Worm (Caenorhabditis elegans) whole organism, L1 larva: ENCODE results near the gene M88.4.

Source experiments
- C34B4.2 ChIP-seq: sonication (generic microtip); optimal IDR thresholded peaks from 2 replicates; lab custom pipeline; 2017; ENCODE audit warnings: mild to moderate bottlenecking, missing genetic modification characterization, missing compliant biosample characterization
- alr-1 ChIP-seq: fragments of 200-800 bp; sonication (Bioruptor generic); optimal IDR thresholded peaks from 2 replicates; lab custom pipeline; 2018; ENCODE audit warnings: borderline replicate concordance, mild to moderate bottlenecking, missing genetic modification characterization, missing compliant biosample characterization
- aly-2 ChIP-seq: fragments of 150-350 bp; optimal IDR thresholded peaks from 2 replicates; lab custom pipeline; 2014; ENCODE audit warnings: missing biosample characterization, missing genetic modification characterization
- blmp-1 ChIP-seq: fragments of 150-350 bp; optimal IDR thresholded peaks from 2 replicates; lab custom pipeline; 2014; ENCODE audit warnings: missing biosample characterization, missing genetic modification characterization
- ceh-63 ChIP-seq: fragments of 200-800 bp; sonication (Bioruptor generic); optimal IDR thresholded peaks from 2 replicates; lab custom pipeline; 2018; ENCODE audit warnings: mild to moderate bottlenecking, missing genetic modification characterization, missing compliant biosample characterization
- ceh-8 ChIP-seq: fragments of 200-800 bp; sonication (Bioruptor generic); optimal IDR thresholded peaks from 2 replicates; lab custom pipeline; 2018; ENCODE audit warnings: mild to moderate bottlenecking, missing genetic modification characterization, moderate library complexity, missing compliant biosample characterization
- ceh-82 ChIP-seq, 3 experiments: fragments of 150-350 bp in 1 of 3; sonication (generic microtip) in 2 of 3; optimal IDR thresholded peaks; 2 replicates each; lab custom pipeline; 2014 to 2017; ENCODE audit warnings: missing biosample characterization in 3 of 3, missing genetic modification characterization in 3 of 3
- ceh-88 ChIP-seq: fragments of 200-800 bp; sonication (Bioruptor generic); IDR thresholded peaks from 2 replicates; pipeline ENCODE4 v1.3.6; 2022; ENCODE audit warnings: missing genetic modification characterization, missing compliant biosample characterization
- ces-1 ChIP-seq: fragments of 150-350 bp; optimal IDR thresholded peaks from 2 replicates; lab custom pipeline; 2014; ENCODE audit warnings: missing biosample characterization, missing genetic modification reagents, missing genetic modification characterization
- dpl-1 ChIP-seq, 3 experiments: fragments of 150-350 bp in 2 of 3; sonication (generic microtip) in 1 of 3; optimal IDR thresholded peaks; 2 replicates each; lab custom pipeline; 2014 to 2017; ENCODE audit warnings: missing biosample characterization in 3 of 3, missing genetic modification characterization in 3 of 3, missing genetic modification reagents in 3 of 3
- efl-1 ChIP-seq, 4 experiments: fragments of 150-350 bp; optimal IDR thresholded peaks in 3 of 4; peaks in 1 of 4; 1 replicate in 1 of 4; 2 replicates in 3 of 4; lab custom pipeline; 2014; ENCODE audit warnings: missing biosample characterization in 2 of 4, missing genetic modification characterization in 2 of 4, missing genetic modification reagents in 2 of 4
- elt-2 ChIP-seq: sonication (generic microtip); optimal IDR thresholded peaks from 2 replicates; lab custom pipeline; 2016; ENCODE audit warnings: missing genetic modification characterization, mild to moderate bottlenecking, inconsistent platforms, missing compliant biosample characterization, missing genetic modification reagents
- fkh-10 ChIP-seq: sonication (generic microtip); optimal IDR thresholded peaks from 2 replicates; lab custom pipeline; 2017; ENCODE audit warnings: missing biosample characterization, missing genetic modification reagents, missing genetic modification characterization
- fkh-8 ChIP-seq: sonication (generic microtip); optimal IDR thresholded peaks from 2 replicates; lab custom pipeline; 2016; ENCODE audit warnings: mild to moderate bottlenecking, missing genetic modification characterization, missing compliant biosample characterization
- fos-1 ChIP-seq: fragments of 150-350 bp; optimal IDR thresholded peaks from 2 replicates; lab custom pipeline; 2014; ENCODE audit warnings: missing biosample characterization, missing genetic modification characterization
- grh-1 ChIP-seq: fragments of 200-800 bp; sonication (Bioruptor generic); IDR thresholded peaks from 2 replicates; pipeline ENCODE4 v1.3.6; 2022; ENCODE audit warnings: missing genetic modification reagents, missing genetic modification characterization, missing compliant biosample characterization
- hlh-4 ChIP-seq: sonication (generic microtip); optimal IDR thresholded peaks from 2 replicates; lab custom pipeline; 2016; ENCODE audit warnings: mild to moderate bottlenecking, missing genetic modification characterization, missing compliant biosample characterization
- irx-1 ChIP-seq: sonication (generic microtip); optimal IDR thresholded peaks from 2 replicates; lab custom pipeline; 2016; ENCODE audit warnings: missing genetic modification characterization, missing compliant biosample characterization
- isw-1 ChIP-seq: fragments of 200-800 bp; sonication (Bioruptor generic); IDR thresholded peaks from 2 replicates; pipeline ENCODE4 v1.3.6; 2022; ENCODE audit warnings: missing genetic modification characterization, missing compliant biosample characterization
- lin-13 ChIP-seq: fragments of 150-350 bp; optimal IDR thresholded peaks from 2 replicates; lab custom pipeline; 2014; ENCODE audit warnings: missing biosample characterization, missing genetic modification reagents, missing genetic modification characterization
- lin-14 ChIP-seq: fragments of 200-800 bp; sonication (Bioruptor generic); optimal IDR thresholded peaks from 2 replicates; lab custom pipeline; 2018; ENCODE audit warnings: mild to moderate bottlenecking, missing genetic modification characterization, moderate library complexity, missing compliant biosample characterization
- lin-15B ChIP-seq: fragments of 150-350 bp; sonication (generic microtip); optimal IDR thresholded peaks from 3 replicates; lab custom pipeline; 2014; ENCODE audit warnings: missing biosample characterization, missing genetic modification characterization
- lin-35 ChIP-seq, 2 experiments: fragments of 150-350 bp; optimal IDR thresholded peaks; 2 replicates each; lab custom pipeline; 2014; ENCODE audit warnings: missing biosample characterization in 2 of 2, missing genetic modification characterization in 2 of 2, missing genetic modification reagents in 2 of 2
- lsy-2 ChIP-seq, 2 experiments: fragments of 150-350 bp; optimal IDR thresholded peaks; 2 replicates each; lab custom pipeline; 2014; ENCODE audit warnings: missing biosample characterization in 2 of 2, missing genetic modification characterization in 2 of 2
- mdl-1 ChIP-seq, 2 experiments: fragments of 150-350 bp; optimal IDR thresholded peaks; 2 replicates each; lab custom pipeline; 2014 to 2017; ENCODE audit warnings: missing biosample characterization in 2 of 2, missing genetic modification characterization in 2 of 2, inconsistent platforms in 1 of 2
- mep-1 ChIP-seq: fragments of 150-350 bp; optimal IDR thresholded peaks from 2 replicates; lab custom pipeline; 2014; ENCODE audit warnings: missing biosample characterization, missing genetic modification characterization
- nhr-12 ChIP-seq: sonication (generic microtip); optimal IDR thresholded peaks from 2 replicates; lab custom pipeline; 2017; ENCODE audit warnings: missing biosample characterization, missing genetic modification characterization
- nhr-20 ChIP-seq: sonication (generic microtip); optimal IDR thresholded peaks from 2 replicates; lab custom pipeline; 2016; ENCODE audit warnings: mild to moderate bottlenecking, missing genetic modification characterization, missing compliant biosample characterization
- nhr-47 ChIP-seq: sonication (generic microtip); optimal IDR thresholded peaks from 2 replicates; lab custom pipeline; 2016; ENCODE audit warnings: mild to moderate bottlenecking, missing genetic modification characterization, moderate library complexity, missing compliant biosample characterization
- nhr-77 ChIP-seq: fragments of 150-350 bp; optimal IDR thresholded peaks from 2 replicates; lab custom pipeline; 2014; ENCODE audit warnings: missing biosample characterization, missing genetic modification characterization
- nhr-85 ChIP-seq: sonication (generic microtip); peaks from one replicate; lab custom pipeline; 2016; ENCODE audit warnings: missing genetic modification characterization, inconsistent platforms, missing compliant biosample characterization
- nhr-90 ChIP-seq: sonication (generic microtip); optimal IDR thresholded peaks from 2 replicates; lab custom pipeline; 2016; ENCODE audit warnings: mild to moderate bottlenecking, missing genetic modification characterization, missing compliant biosample characterization; ENCODE audit not compliant: poor library complexity
- rnt-1 ChIP-seq: sonication (generic microtip); optimal IDR thresholded peaks from 2 replicates; lab custom pipeline; 2016; ENCODE audit warnings: mild to moderate bottlenecking, missing genetic modification characterization, moderate library complexity, missing compliant biosample characterization
- snpc-4 ChIP-seq: fragments of 150-350 bp; optimal IDR thresholded peaks from 2 replicates; lab custom pipeline; 2014; ENCODE audit warnings: missing biosample characterization, missing genetic modification characterization
- snu-23 ChIP-seq: sonication (generic microtip); optimal IDR thresholded peaks from 2 replicates; lab custom pipeline; 2016; ENCODE audit warnings: missing genetic modification characterization, missing compliant biosample characterization
- sptf-1 ChIP-seq: fragments of 150-350 bp; optimal IDR thresholded peaks from 2 replicates; lab custom pipeline; 2014; ENCODE audit warnings: missing biosample characterization, missing genetic modification characterization
- sup-37 ChIP-seq: fragments of 200-800 bp; sonication (Bioruptor generic); optimal IDR thresholded peaks from 2 replicates; lab custom pipeline; 2018; ENCODE audit warnings: mild to moderate bottlenecking, missing genetic modification characterization, missing compliant biosample characterization
- unc-130 ChIP-seq: fragments of 150-350 bp; optimal IDR thresholded peaks from 2 replicates; lab custom pipeline; 2017; ENCODE audit warnings: missing biosample characterization, missing genetic modification characterization, inconsistent platforms
- unc-98 ChIP-seq: fragments of 200-800 bp; sonication (Bioruptor generic); IDR thresholded peaks from 2 replicates; pipeline ENCODE4 v1.3.6; 2022; ENCODE audit warnings: missing genetic modification characterization, missing compliant biosample characterization
- vab-15 ChIP-seq: sonication (generic microtip); optimal IDR thresholded peaks from 2 replicates; lab custom pipeline; 2017; ENCODE audit warnings: missing genotype, mild to moderate bottlenecking, missing genetic modification characterization, missing compliant biosample characterization
- xbp-1 ChIP-seq: sonication (generic microtip); optimal IDR thresholded peaks from 2 replicates; lab custom pipeline; 2016; ENCODE audit warnings: missing genetic modification characterization, missing compliant biosample characterization
- ztf-4 ChIP-seq: fragments of 150-350 bp; optimal IDR thresholded peaks from 2 replicates; lab custom pipeline; 2014; ENCODE audit warnings: missing biosample characterization, missing genetic modification characterization

Gene M88.4

DNA sequence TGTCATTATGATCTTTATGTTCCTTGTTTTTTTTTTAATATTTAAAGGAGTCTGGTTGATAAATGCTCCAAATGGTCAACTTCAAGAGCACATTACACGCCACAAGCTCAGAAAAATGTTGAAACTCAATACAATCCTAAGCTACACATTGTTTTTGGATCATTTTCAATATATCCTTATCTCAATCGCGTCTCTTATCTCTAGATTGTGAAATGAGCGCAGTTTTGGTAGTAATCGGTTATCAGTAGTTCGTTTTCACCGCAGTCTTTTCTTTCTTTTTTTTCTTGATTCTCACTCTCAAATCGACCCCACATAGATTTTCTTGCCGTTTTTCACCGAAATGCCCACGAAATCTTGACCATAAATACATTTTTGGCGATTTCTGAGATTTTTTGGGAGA lies 4.0 kb downstream of the M88.4 start:
- TF ChIP-seq blmp-1 (tag; lab: Kevin White, UChicago) (peak; percentile 13), elt-2 (tag; lab: Kevin White, UChicago) (peak; percentile 17), aly-2 (tag; lab: Kevin White, UChicago) (no peak)

DNA sequence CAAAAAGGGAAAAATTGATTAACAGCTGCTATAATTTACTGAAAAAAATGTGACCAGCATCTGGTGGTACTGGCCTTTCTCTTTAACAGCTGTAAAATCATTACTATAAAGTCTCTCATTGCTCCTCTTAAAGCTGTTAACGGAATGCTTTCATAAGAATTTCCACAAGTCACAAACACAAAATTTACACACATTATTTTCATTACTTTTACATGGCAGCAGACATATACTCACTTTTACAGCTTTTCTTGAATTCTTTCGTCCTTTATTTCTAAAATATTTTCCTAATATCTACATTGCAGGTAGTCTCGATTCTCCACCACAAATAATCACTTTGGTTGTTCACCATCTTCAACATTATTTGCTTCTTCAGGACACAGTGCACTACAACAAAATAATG lies 4.5 kb downstream of the M88.4 start, which contains the start of gene imph-1:
imph-1 (plus strand) TSS at position 301 of the 400 bp plus-strand sequence.
- TF ChIP-seq ceh-63 = no peak
- TF ChIP-seq sptf-1 (tag; lab: Kevin White, UChicago) = no peak
- no peak for TF ChIP-seq ceh-88
- no peak for TF ChIP-seq nhr-77
- no peak for TF ChIP-seq efl-1 (optimal IDR thresholded peaks at IDR 0.05; lab: Kevin White, UChicago)
- TF ChIP-seq efl-1 (GFP tag; optimal IDR thresholded peaks at IDR 0.05 in 1 of 2; lab: Kevin White, UChicago) = peak in 1 of 2 experiments; percentile 37

DNA sequence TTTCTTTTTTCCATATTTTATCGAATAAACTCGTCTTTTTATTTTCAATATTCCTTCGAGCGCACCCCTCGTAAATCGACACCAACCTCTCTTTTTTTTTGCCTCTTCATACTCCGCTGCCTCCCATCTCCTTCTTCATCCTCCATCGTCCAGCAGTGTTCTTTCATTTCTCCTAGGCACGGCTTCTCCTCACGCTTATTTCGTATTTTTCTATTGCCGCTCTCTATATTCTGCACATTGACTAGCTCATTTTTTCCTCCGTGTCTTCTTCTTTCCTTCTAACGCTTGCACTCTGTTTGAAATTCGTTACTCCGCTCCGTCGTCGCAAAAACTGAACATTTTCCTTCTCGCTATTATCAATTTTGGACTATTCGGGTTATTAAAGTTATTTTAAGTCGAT lies 6.5 kb downstream of the M88.4 start:
- TF ChIP-seq fkh-10 (GFP tag; lab: Kevin White, UChicago) (no peak), unc-130 (tag; lab: Kevin White, UChicago) (no peak), mdl-1 (tag; optimal IDR thresholded peaks at IDR 0.05; lab: Kevin White, UChicago) (no peak), efl-1 (optimal IDR thresholded peaks at IDR 0.05; lab: Kevin White, UChicago) (peak in 1 of 2 experiments; percentile 10), efl-1 (GFP tag; optimal IDR thresholded peaks at IDR 0.05 in 1 of 2; lab: Kevin White, UChicago) (no peak), nhr-47 (tag; lab: Kevin White, UChicago) (peak; percentile 18), ceh-63 (no peak), lin-15B (no peak), mep-1 (no peak), vab-15 (tag; lab: Kevin White, UChicago) (no peak), fos-1 (tag; lab: Kevin White, UChicago) (no peak), dpl-1 (GFP tag; optimal IDR thresholded peaks at IDR 0.05; lab: Kevin White, UChicago) (no peak), nhr-85 (no peak), alr-1 (tag; lab: Kevin White, UChicago) (no peak), snpc-4 (tag; lab: Kevin White, UChicago) (no peak), ces-1 (GFP tag; lab: Kevin White, UChicago) (no peak), fkh-8 (tag; lab: Kevin White, UChicago) (peak; percentile 9), hlh-4 (no peak), isw-1 (no peak), irx-1 (tag; lab: Kevin White, UChicago) (no peak), ceh-88 (no peak), lin-14 (GFP tag; lab: Kevin White, UChicago) (peak; percentile 71), ceh-82 (tag; optimal IDR thresholded peaks at IDR 0.05; lab: Kevin White, UChicago) (peak in 1 of 3 experiments; percentile 50), lsy-2 (tag; optimal IDR thresholded peaks at IDR 0.05; lab: Kevin White, UChicago) (peak in 1 of 2 experiments; percentile 16), unc-98 (GFP tag; lab: Robert Waterston, UW) (no peak), ceh-8 (GFP tag; lab: Kevin White, UChicago) (no peak)

ce11 chrIII:4560393-4560890 lies 11.6 kb downstream of the M88.4 start:
- TF ChIP-seq mdl-1 (tag; optimal IDR thresholded peaks at IDR 0.05; lab: Kevin White, UChicago) (peak in 1 of 2 experiments; percentile 55), snu-23 (GFP tag; lab: Kevin White, UChicago) (peak; percentile 77), nhr-77 (peak; percentile 66), ztf-4 (tag; lab: Kevin White, UChicago) (peak; percentile 75), xbp-1 (tag; lab: Kevin White, UChicago) (peak; percentile 69), nhr-47 (tag; lab: Kevin White, UChicago) (peak; percentile 76), grh-1 (GFP tag; lab: Robert Waterston, UW) (peak; percentile 36; the same call in 1 of the 2 replicates), unc-130 (tag; lab: Kevin White, UChicago) (peak; percentile 24), snpc-4 (tag; lab: Kevin White, UChicago) (no peak), ceh-82 (tag; optimal IDR thresholded peaks at IDR 0.05; lab: Kevin White, UChicago) (peak; percentile 52 to 75 (median 60)), nhr-12 (tag; lab: Kevin White, UChicago) (no peak), lin-35 (GFP tag; optimal IDR thresholded peaks at IDR 0.05; lab: Kevin White, UChicago) (peak; percentile 52 to 53), C34B4.2 (tag; lab: Kevin White, UChicago) (no peak), efl-1 (optimal IDR thresholded peaks at IDR 0.05; lab: Kevin White, UChicago) (peak; percentile 70 to 82), efl-1 (GFP tag; optimal IDR thresholded peaks at IDR 0.05 in 1 of 2; lab: Kevin White, UChicago) (peak; percentile 33 to 93), ces-1 (GFP tag; lab: Kevin White, UChicago) (no peak), nhr-20 (tag; lab: Kevin White, UChicago) (peak; percentile 69), nhr-90 (tag; lab: Kevin White, UChicago) (peak; percentile 71), lin-13 (GFP tag; lab: Kevin White, UChicago) (peak; percentile 45), sup-37 (GFP tag; lab: Kevin White, UChicago) (no peak), fkh-8 (tag; lab: Kevin White, UChicago) (peak; percentile 19), aly-2 (tag; lab: Kevin White, UChicago) (peak; percentile 22), irx-1 (tag; lab: Kevin White, UChicago) (peak; percentile 35), rnt-1 (peak; percentile 67), ceh-8 (GFP tag; lab: Kevin White, UChicago) (no peak), hlh-4 (no peak), elt-2 (tag; lab: Kevin White, UChicago) (no peak), lsy-2 (tag; optimal IDR thresholded peaks at IDR 0.05; lab: Kevin White, UChicago) (peak; percentile 61), mep-1 (peak; percentile 81)
